Worm (Caenorhabditis elegans) whole organism, L2 larva: ENCODE measurements around the gene F48G7.4.

ENCODE experiments used
- R02D3.7 ChIP-seq: fragments of 150-350 bp; optimal IDR thresholded peaks from 2 replicates; lab custom pipeline; 2014; ENCODE audit warnings: missing biosample characterization, missing genetic modification characterization
- ama-1 ChIP-seq: fragments of 150-350 bp; optimal IDR thresholded peaks from 2 replicates; lab custom pipeline; 2018; ENCODE audit warnings: inconsistent platforms
- ceh-82 ChIP-seq: fragments of 150-350 bp; optimal IDR thresholded peaks from 2 replicates; lab custom pipeline; 2014; ENCODE audit warnings: missing biosample characterization, missing genetic modification characterization
- fos-1 ChIP-seq: fragments of 150-350 bp; optimal IDR thresholded peaks from 2 replicates; lab custom pipeline; 2014; ENCODE audit warnings: missing biosample characterization, missing genetic modification characterization
- lin-11 ChIP-seq: fragments of 150-350 bp; sonication (generic microtip); optimal IDR thresholded peaks from 2 replicates; lab custom pipeline; 2014; ENCODE audit warnings: missing biosample characterization, missing genetic modification characterization, inconsistent platforms, mixed read lengths
- mdl-1 ChIP-seq, 2 experiments: fragments of 150-350 bp in 1 of 2; sonication (generic microtip) in 1 of 2; optimal IDR thresholded peaks; 2 replicates each; lab custom pipeline; 2017; ENCODE audit warnings: missing biosample characterization in 2 of 2, missing genetic modification characterization in 2 of 2
- nhr-10 ChIP-seq: sonication (generic microtip); optimal IDR thresholded peaks from 2 replicates; lab custom pipeline; 2017; ENCODE audit warnings: missing biosample characterization, missing genetic modification characterization
- nhr-237 ChIP-seq: fragments of 150-350 bp; optimal IDR thresholded peaks from 2 replicates; lab custom pipeline; 2014; ENCODE audit warnings: missing biosample characterization, missing genetic modification characterization

DNA sequence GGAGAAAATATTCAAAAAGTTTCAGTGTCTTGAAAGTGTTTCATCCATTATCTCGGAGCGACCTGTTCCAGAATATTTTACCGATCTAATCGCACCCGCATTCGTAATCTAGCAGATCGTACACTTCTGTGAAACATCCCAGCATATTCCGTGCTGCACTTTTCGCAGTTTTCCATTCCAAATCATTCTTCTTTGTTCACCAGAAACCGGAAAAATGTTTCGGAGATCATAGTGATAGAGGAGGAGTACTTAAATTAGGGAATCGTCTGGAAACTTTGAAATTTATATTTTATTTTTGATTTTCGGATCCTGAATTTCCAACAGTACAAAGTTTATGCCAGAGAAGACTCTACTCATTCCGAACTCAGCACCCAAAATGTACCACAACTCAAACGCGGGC, 33.8 kb upstream of the F48G7.4 start, which contains the start of gene K06H6.2:
- TF ChIP-seq nhr-237 (tag; lab: Kevin White, UChicago): no peak
- no peak for TF ChIP-seq ceh-82 (tag; lab: Kevin White, UChicago)
- TF ChIP-seq mdl-1 (tag; optimal IDR thresholded peaks at IDR 0.05; lab: Kevin White, UChicago): no peak
- TF ChIP-seq nhr-10 (tag; lab: Kevin White, UChicago): no peak
- TF ChIP-seq lin-11: no peak
- TF ChIP-seq fos-1 (tag; lab: Kevin White, UChicago): no peak
- TF ChIP-seq R02D3.7 (tag; lab: Kevin White, UChicago): no peak
- no peak for TF ChIP-seq ama-1 (lab: Kevin White, UChicago)
